Worm (Caenorhabditis elegans): ENCODE results near the gene T23F6.5.

The T23F6.5 gene

DNA sequence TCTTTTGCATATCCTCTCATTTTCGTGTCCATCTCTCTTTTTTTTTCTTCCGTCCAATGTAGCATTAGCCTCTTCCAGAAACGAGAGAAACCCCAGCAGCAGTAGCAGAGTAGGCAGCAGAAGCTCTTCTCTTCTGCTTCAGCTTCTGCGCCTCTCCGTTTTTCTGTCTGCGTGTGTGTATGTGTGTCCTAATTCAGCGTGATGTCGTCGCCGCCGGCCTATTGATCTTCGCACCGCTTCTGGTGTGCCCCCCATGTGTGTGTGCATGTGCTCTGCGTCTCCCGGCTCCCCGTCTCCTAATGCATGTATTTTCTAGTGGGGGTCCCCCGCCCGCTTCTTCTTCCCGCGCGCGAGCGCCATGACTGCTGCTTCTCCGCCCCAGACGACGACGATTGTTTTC, 30.1 kb upstream of the T23F6.5 start (continued):
- TF ChIP-seq dpl-1 (GFP tag; optimal IDR thresholded peaks at IDR 0.05) = peak; percentile 21
- 0 out of 2 replicates have a peak, but pooled peaks have one; percentile 27 for TF ChIP-seq ceh-44 (GFP tag; IDR thresholded peaks at IDR 0.05)
- no peak for TF ChIP-seq daf-19 (GFP tag; conservative IDR thresholded peaks at IDR 0.05)
- TF ChIP-seq mxl-3 (GFP tag; optimal IDR thresholded peaks at IDR 0.05) = peak; percentile 76

DNA sequence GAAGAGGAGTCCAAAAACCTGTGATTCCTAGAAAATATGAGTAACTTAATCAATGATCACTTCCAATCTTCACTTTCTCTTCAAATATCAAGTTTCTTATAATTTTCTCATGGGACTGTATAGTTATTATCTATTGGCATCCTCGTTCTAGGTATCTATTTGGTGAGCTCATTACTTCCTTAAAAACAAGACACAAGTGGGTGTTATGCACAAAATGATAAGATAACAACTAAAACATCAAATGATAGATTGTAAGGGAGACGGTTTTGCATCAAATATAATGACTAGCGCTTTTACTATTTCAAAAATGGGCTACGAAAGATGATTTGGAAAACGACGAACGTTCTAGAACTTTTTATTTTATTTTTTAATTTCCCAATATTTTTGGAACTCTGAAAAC, 23.7 kb upstream of the T23F6.5 start, which contains the start of gene ZK897.10:
TSS of gene ZK897.10 (plus strand) at position 285 of the 400 bp plus-strand sequence.
- TF ChIP-seq F49E8.2 (tag; optimal IDR thresholded peaks at IDR 0.05; ENCODE audit: borderline replicate concordance) (no peak), pqm-1 (tag; optimal IDR thresholded peaks at IDR 0.05) (peak; percentile 57), nhr-102 (tag; optimal IDR thresholded peaks at IDR 0.05) (no peak), Y75B8A.6 (GFP tag; IDR thresholded peaks at IDR 0.05) (no peak)

DNA sequence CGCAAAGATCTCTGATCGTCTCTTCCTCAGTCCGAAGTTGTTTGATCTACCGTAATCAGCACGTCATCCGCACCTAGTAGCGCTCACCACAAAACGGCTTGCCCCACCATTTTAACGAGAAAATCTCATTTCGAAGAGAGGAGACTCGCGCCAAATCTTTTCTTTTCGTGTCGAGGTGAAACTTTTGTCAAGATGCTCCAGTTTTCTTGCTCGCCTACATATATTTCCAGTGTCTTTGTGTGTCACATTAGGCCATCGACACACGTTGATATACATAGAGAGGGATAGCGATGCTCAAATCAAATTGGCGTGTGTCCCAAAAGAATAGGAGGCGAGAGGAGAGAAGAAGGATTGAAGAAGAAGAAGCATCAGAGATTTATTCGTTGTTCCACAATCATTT, 21.4 kb upstream of the T23F6.5 start:
- TF ChIP-seq fkh-10 (GFP tag; optimal IDR thresholded peaks at IDR 0.05) (peak; percentile 42), dmd-6 (GFP tag; IDR thresholded peaks at IDR 0.05) (no peak), ctbp-1 (GFP tag; IDR thresholded peaks at IDR 0.05) (peak; percentile 67; the same call in 1 of the 2 replicates), hlh-30 (tag; optimal IDR thresholded peaks at IDR 0.05; ENCODE audit: insufficient read depth) (no peak), R02D3.7 (tag; optimal IDR thresholded peaks at IDR 0.05) (no peak), saeg-2 (GFP tag; IDR thresholded peaks at IDR 0.05) (no peak), ceh-20 (GFP tag; IDR thresholded peaks at IDR 0.05) (no peak), arid-1 (GFP tag; conservative IDR thresholded peaks at IDR 0.05) (no peak), nhr-77 (tag; optimal IDR thresholded peaks at IDR 0.05) (no peak), zip-2 (tag; optimal IDR thresholded peaks at IDR 0.05) (no peak), ceh-28 (tag; optimal IDR thresholded peaks at IDR 0.05) (no peak), ceh-82 (tag; optimal IDR thresholded peaks at IDR 0.05) (no peak), lsy-2 (tag; optimal IDR thresholded peaks at IDR 0.05) (peak in 1 of 2 experiments; percentile 17), spr-1 (tag; optimal IDR thresholded peaks at IDR 0.05) (no peak)

DNA sequence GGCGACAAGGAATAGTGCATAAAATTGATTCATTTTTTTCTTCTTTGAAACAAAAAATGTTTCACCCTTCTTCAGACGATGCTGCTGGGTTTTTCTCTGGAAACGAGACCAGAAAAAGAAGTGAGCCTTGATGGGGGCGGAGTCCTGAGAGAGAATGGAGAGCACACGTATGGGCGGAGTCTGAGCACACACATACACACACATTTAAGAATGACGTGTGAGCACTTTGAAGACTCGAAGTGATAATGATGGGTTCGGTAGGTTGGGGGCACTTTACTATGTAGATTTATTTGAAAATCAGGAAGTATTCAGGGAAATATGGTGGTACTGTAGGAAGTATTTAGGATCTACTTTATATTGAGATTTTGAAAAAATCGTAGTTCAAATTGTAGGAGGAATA, 16.1 kb upstream of the T23F6.5 start, which contains the start of gene flp-9:
TSS of gene flp-9 (minus strand) at position 101 of the 400 bp plus-strand sequence.
- TF ChIP-seq nhr-102 (tag; optimal IDR thresholded peaks at IDR 0.05) = no peak
- no peak for TF ChIP-seq hlh-30 (tag; optimal IDR thresholded peaks at IDR 0.05; ENCODE audit: insufficient read depth)
- no peak for TF ChIP-seq tra-1 (GFP tag; IDR thresholded peaks at IDR 0.05)
- peak; percentile 49 for TF ChIP-seq aha-1 (tag)
- TF ChIP-seq lin-29 (GFP tag; IDR thresholded peaks at IDR 0.05) = no peak

DNA sequence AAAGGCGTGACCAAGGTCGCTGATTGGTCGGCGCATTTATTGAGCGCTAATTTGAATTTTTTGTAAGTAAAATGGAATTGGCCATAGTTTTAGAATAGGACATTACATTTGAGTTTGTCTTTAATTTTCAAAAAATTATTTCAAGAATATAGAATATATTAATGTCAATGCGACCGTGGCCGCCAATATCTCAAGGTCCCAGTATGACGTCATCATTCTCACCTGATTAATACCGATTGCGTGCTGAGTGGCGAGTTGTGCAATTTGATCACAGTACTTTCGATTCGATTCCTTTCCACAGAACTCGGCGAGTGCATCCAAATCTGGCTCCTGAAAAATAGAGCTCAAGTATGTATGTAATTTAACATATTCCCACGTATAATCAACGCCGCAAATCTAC, 14.3 kb upstream of the T23F6.5 start:
- TF ChIP-seq sdz-12 (GFP tag; optimal IDR thresholded peaks at IDR 0.05) (no peak), D1046.2 (GFP tag; IDR thresholded peaks at IDR 0.05) (0 out of 2 replicates have a peak, but pooled peaks have one; percentile 19), snpc-4 (tag; optimal IDR thresholded peaks at IDR 0.05) (no peak), dve-1 (tag; optimal IDR thresholded peaks at IDR 0.05; ENCODE audit: insufficient read depth) (no peak), vab-7 (GFP tag; IDR thresholded peaks at IDR 0.05) (no peak), ZK337.2 (GFP tag; IDR thresholded peaks at IDR 0.05) (no peak), spr-1 (tag; optimal IDR thresholded peaks at IDR 0.05) (no peak), nhr-48 (tag; optimal IDR thresholded peaks at IDR 0.05) (no peak)

DNA sequence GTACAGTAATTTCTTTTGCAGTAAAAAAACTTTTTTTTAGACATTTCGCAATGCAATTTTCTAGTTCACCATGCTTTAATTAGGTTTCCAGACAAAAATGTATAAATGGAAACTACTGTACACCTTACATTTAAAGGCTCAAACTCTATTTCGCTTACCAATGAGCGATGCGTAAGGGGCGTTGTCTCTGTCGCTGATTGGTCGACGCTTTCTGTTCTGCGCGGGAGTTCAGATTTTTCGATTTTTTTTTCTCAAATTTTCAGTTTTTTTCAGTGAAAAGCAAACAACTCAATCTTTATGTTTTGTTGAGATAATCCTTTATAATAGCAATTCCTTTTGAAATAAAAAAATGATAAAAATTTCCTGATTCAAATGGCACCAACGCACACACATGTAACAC, 12.8 kb upstream of the T23F6.5 start:
- TF ChIP-seq mdt-29 (GFP tag; IDR thresholded peaks at IDR 0.05) (no peak), aha-1 (tag) (peak; percentile 47), F26F4.8 (GFP tag; conservative IDR thresholded peaks at IDR 0.05) (no peak), snpc-1.2 (GFP tag; IDR thresholded peaks at IDR 0.05) (no peak), T26A8.4 (GFP tag; IDR thresholded peaks at IDR 0.05) (peak; percentile 42; the same call in 1 of the 2 replicates)
